Worm (Caenorhabditis elegans) whole organism, late embryonic: ENCODE results near the gene smim-14.

Source experiments
- C08G9.2 ChIP-seq: sonication (generic microtip); optimal IDR thresholded peaks from 2 replicates; lab custom pipeline; 2016; ENCODE audit warnings: mild to moderate bottlenecking, missing genetic modification characterization, moderate library complexity, missing compliant biosample characterization
- C38D4.7 ChIP-seq: fragments of 200-800 bp; sonication (Bioruptor generic); optimal IDR thresholded peaks from 2 replicates; lab custom pipeline; 2018; ENCODE audit warnings: mild to moderate bottlenecking, missing genetic modification characterization, moderate library complexity, missing compliant biosample characterization
- F13H6.1 ChIP-seq: sonication (generic microtip); optimal IDR thresholded peaks from 2 replicates; lab custom pipeline; 2016; ENCODE audit warnings: missing genetic modification characterization, missing compliant biosample characterization
- K09A11.1 ChIP-seq: sonication (generic microtip); optimal IDR thresholded peaks from 2 replicates; lab custom pipeline; 2017; ENCODE audit warnings: antibody characterized with exemption, mild to moderate bottlenecking, missing genetic modification characterization, missing compliant biosample characterization; ENCODE audit not compliant: insufficient read depth
- T23F11.4 ChIP-seq: fragments of 200-800 bp; sonication (Bioruptor generic); optimal IDR thresholded peaks from 2 replicates; lab custom pipeline; 2018; ENCODE audit warnings: mild to moderate bottlenecking, missing genetic modification characterization, missing compliant biosample characterization
- Y22D7AL.16 ChIP-seq: sonication (generic microtip); optimal IDR thresholded peaks from 2 replicates; lab custom pipeline; 2016; ENCODE audit warnings: missing genetic modification characterization, missing compliant biosample characterization
- ahr-1 ChIP-seq: sonication (generic microtip); optimal IDR thresholded peaks from 2 replicates; lab custom pipeline; 2016; ENCODE audit warnings: missing genetic modification characterization, missing compliant biosample characterization
- ceh-14 ChIP-seq: sonication (generic microtip); optimal IDR thresholded peaks from 2 replicates; lab custom pipeline; 2016; ENCODE audit warnings: missing genotype, missing genetic modification characterization, missing compliant biosample characterization
- ceh-18 ChIP-seq: sonication (generic microtip); optimal IDR thresholded peaks from 2 replicates; lab custom pipeline; 2016; ENCODE audit warnings: missing genetic modification characterization, missing compliant biosample characterization
- ceh-2 ChIP-seq: sonication (generic microtip); optimal IDR thresholded peaks from 2 replicates; lab custom pipeline; 2016; ENCODE audit warnings: missing genotype, missing genetic modification characterization, missing compliant biosample characterization
- ceh-22 ChIP-seq: sonication (generic microtip); optimal IDR thresholded peaks from 2 replicates; lab custom pipeline; 2017; ENCODE audit warnings: missing biosample characterization, missing genetic modification characterization
- ceh-30 ChIP-seq: fragments of 150-350 bp; optimal IDR thresholded peaks from 2 replicates; lab custom pipeline; 2014; ENCODE audit warnings: missing biosample characterization, missing genetic modification characterization
- ceh-31 ChIP-seq: sonication (generic microtip); optimal IDR thresholded peaks from 2 replicates; lab custom pipeline; 2016; ENCODE audit warnings: missing genetic modification characterization, missing compliant biosample characterization
- ceh-34 ChIP-seq: sonication (generic microtip); optimal IDR thresholded peaks from 2 replicates; lab custom pipeline; 2016; ENCODE audit warnings: mild to moderate bottlenecking, missing genetic modification characterization, missing compliant biosample characterization
- ceh-45 ChIP-seq: fragments of 200-800 bp; sonication (Bioruptor generic); IDR thresholded peaks from 2 replicates; pipeline ENCODE4 v1.3.6; 2022; ENCODE audit warnings: missing genetic modification reagents, missing genetic modification characterization, missing compliant biosample characterization
- ceh-48 ChIP-seq: sonication (generic microtip); optimal IDR thresholded peaks from 2 replicates; lab custom pipeline; 2016; ENCODE audit warnings: missing genetic modification characterization, inconsistent platforms, missing compliant biosample characterization
- ceh-6 ChIP-seq: fragments of 200-800 bp; sonication (Bioruptor generic); optimal IDR thresholded peaks from 2 replicates; lab custom pipeline; 2018; ENCODE audit warnings: mild to moderate bottlenecking, missing genetic modification characterization, missing compliant biosample characterization
- ceh-9 ChIP-seq: sonication (generic microtip); optimal IDR thresholded peaks from 2 replicates; lab custom pipeline; 2016; ENCODE audit warnings: mild to moderate bottlenecking, missing genetic modification characterization, inconsistent platforms, missing compliant biosample characterization
- dmd-4 ChIP-seq: sonication (generic microtip); optimal IDR thresholded peaks from 2 replicates; lab custom pipeline; 2016; ENCODE audit warnings: borderline replicate concordance, missing genetic modification characterization, missing compliant biosample characterization
- dve-1 ChIP-seq: sonication (generic microtip); optimal IDR thresholded peaks from 2 replicates; lab custom pipeline; 2017; ENCODE audit warnings: antibody characterized with exemption, mild to moderate bottlenecking, missing genetic modification characterization, missing compliant biosample characterization
- elt-2 ChIP-seq: sonication (generic microtip); optimal IDR thresholded peaks from 2 replicates; lab custom pipeline; 2016; ENCODE audit warnings: missing genetic modification reagents, missing genetic modification characterization, missing compliant biosample characterization
- elt-4 ChIP-seq: sonication (generic microtip); optimal IDR thresholded peaks from 2 replicates; lab custom pipeline; 2016; ENCODE audit warnings: missing genetic modification characterization, missing compliant biosample characterization
- ets-4 ChIP-seq: sonication (generic microtip); optimal IDR thresholded peaks from 2 replicates; lab custom pipeline; 2016; ENCODE audit warnings: missing genetic modification characterization, missing compliant biosample characterization
- eyg-1 ChIP-seq: sonication (generic microtip); optimal IDR thresholded peaks from 2 replicates; lab custom pipeline; 2016; ENCODE audit warnings: missing genotype, missing genetic modification characterization, missing compliant biosample characterization
- fkh-10 ChIP-seq: fragments of 150-350 bp; optimal IDR thresholded peaks from 2 replicates; lab custom pipeline; 2014; ENCODE audit warnings: missing biosample characterization, missing genetic modification reagents, missing genetic modification characterization
- fkh-6 ChIP-seq: sonication (generic microtip); optimal IDR thresholded peaks from 2 replicates; lab custom pipeline; 2016; ENCODE audit warnings: missing genetic modification characterization, missing compliant biosample characterization
- hlh-30 ChIP-seq: sonication (generic microtip); optimal IDR thresholded peaks from 2 replicates; lab custom pipeline; 2017; ENCODE audit warnings: antibody characterized with exemption, missing genetic modification characterization, missing compliant biosample characterization; ENCODE audit not compliant: insufficient read depth
- hlh-6 ChIP-seq: sonication (generic microtip); optimal IDR thresholded peaks from 2 replicates; lab custom pipeline; 2016; ENCODE audit warnings: missing genotype, missing genetic modification characterization, missing compliant biosample characterization
- hlh-8 ChIP-seq: sonication (generic microtip); optimal IDR thresholded peaks from 2 replicates; lab custom pipeline; 2016; ENCODE audit warnings: missing genotype, missing genetic modification characterization, missing compliant biosample characterization
- madf-2 ChIP-seq: sonication (generic microtip); optimal IDR thresholded peaks from 2 replicates; lab custom pipeline; 2017; ENCODE audit warnings: missing genetic modification characterization, missing compliant biosample characterization
- mec-3 ChIP-seq: sonication (generic microtip); optimal IDR thresholded peaks from 2 replicates; lab custom pipeline; 2016; ENCODE audit warnings: borderline replicate concordance, missing genetic modification characterization, missing compliant biosample characterization
- nfya-1 ChIP-seq: sonication (generic microtip); optimal IDR thresholded peaks from 2 replicates; lab custom pipeline; 2017; ENCODE audit warnings: missing genetic modification characterization, mild to moderate bottlenecking, missing compliant biosample characterization, antibody characterized with exemption, moderate library complexity
- nhr-11 ChIP-seq: fragments of 150-350 bp; optimal IDR thresholded peaks from 2 replicates; lab custom pipeline; 2014; ENCODE audit warnings: missing biosample characterization, missing genetic modification characterization
- npax-4 ChIP-seq: sonication (generic microtip); optimal IDR thresholded peaks from 2 replicates; lab custom pipeline; 2016; ENCODE audit warnings: missing genetic modification characterization, missing compliant biosample characterization
- odd-2 ChIP-seq: sonication (generic microtip); optimal IDR thresholded peaks from 2 replicates; lab custom pipeline; 2017; ENCODE audit warnings: antibody characterized with exemption, mild to moderate bottlenecking, missing genetic modification characterization, missing compliant biosample characterization
- pag-3 ChIP-seq: sonication (generic microtip); optimal IDR thresholded peaks from 2 replicates; lab custom pipeline; 2016; ENCODE audit warnings: missing compliant biosample characterization, missing genetic modification characterization, borderline replicate concordance
- pat-9 ChIP-seq: fragments of 200-800 bp; sonication (Bioruptor generic); optimal IDR thresholded peaks from 2 replicates; lab custom pipeline; 2018; ENCODE audit warnings: mild to moderate bottlenecking, missing genetic modification characterization, moderate library complexity, missing compliant biosample characterization
- pha-2 ChIP-seq: sonication (generic microtip); optimal IDR thresholded peaks from 2 replicates; lab custom pipeline; 2017; ENCODE audit warnings: mild to moderate bottlenecking, missing genetic modification characterization, missing compliant biosample characterization
- pha-4 ChIP-seq: fragments of 150-350 bp; optimal IDR thresholded peaks from 2 replicates; lab custom pipeline; 2018; ENCODE audit warnings: missing biosample characterization, missing genetic modification reagents, missing genetic modification characterization
- pqm-1 ChIP-seq: sonication (generic microtip); optimal IDR thresholded peaks from 2 replicates; lab custom pipeline; 2016; ENCODE audit warnings: missing genetic modification characterization, missing compliant biosample characterization
- pros-1 ChIP-seq: fragments of 150-350 bp; optimal IDR thresholded peaks from 2 replicates; lab custom pipeline; 2014; ENCODE audit warnings: missing biosample characterization, missing genetic modification reagents, missing genetic modification characterization
- sdc-2 ChIP-seq: sonication (generic microtip); optimal IDR thresholded peaks from 2 replicates; lab custom pipeline; 2016; ENCODE audit warnings: missing genotype, missing genetic modification characterization, missing compliant biosample characterization
- sox-2 ChIP-seq: fragments of 200-800 bp; sonication (Bioruptor generic); IDR thresholded peaks from 2 replicates; pipeline ENCODE4 v1.3.6; 2022; ENCODE audit warnings: missing genetic modification reagents, missing genetic modification characterization, missing compliant biosample characterization
- syd-9 ChIP-seq: sonication (generic microtip); optimal IDR thresholded peaks from 2 replicates; lab custom pipeline; 2016; ENCODE audit warnings: mild to moderate bottlenecking, missing genetic modification characterization, moderate library complexity, missing compliant biosample characterization
- ttx-3 ChIP-seq: sonication (generic microtip); optimal IDR thresholded peaks from 2 replicates; lab custom pipeline; 2016; ENCODE audit warnings: missing genetic modification reagents, missing genetic modification characterization, missing compliant biosample characterization
- unc-42 ChIP-seq: sonication (generic microtip); optimal IDR thresholded peaks from 2 replicates; lab custom pipeline; 2016; ENCODE audit warnings: missing genotype, missing genetic modification characterization, missing compliant biosample characterization
- unc-55 ChIP-seq: sonication (generic microtip); optimal IDR thresholded peaks from 2 replicates; lab custom pipeline; 2017; ENCODE audit warnings: missing biosample characterization, missing genetic modification reagents, missing genetic modification characterization
- unc-86 ChIP-seq: sonication (generic microtip); optimal IDR thresholded peaks from 2 replicates; lab custom pipeline; 2016; ENCODE audit warnings: missing genetic modification characterization, missing compliant biosample characterization
- zip-5 ChIP-seq: sonication (generic microtip); optimal IDR thresholded peaks from 2 replicates; lab custom pipeline; 2016; ENCODE audit warnings: missing genetic modification characterization, missing compliant biosample characterization
- ztf-16 ChIP-seq: sonication (generic microtip); optimal IDR thresholded peaks from 2 replicates; lab custom pipeline; 2017; ENCODE audit warnings: missing genetic modification characterization, missing compliant biosample characterization

smim-14 gene

ce11 chrIII:3499850-3500249 lies 30.3 kb upstream of the smim-14 start (continued):
- peak; percentile 92 for TF ChIP-seq T23F11.4
- peak; percentile 100 for TF ChIP-seq ceh-34 (tag; lab: Kevin White, UChicago)
- no peak for TF ChIP-seq odd-2 (tag; lab: Kevin White, UChicago)
- TF ChIP-seq fkh-6, result peak; percentile 97
- TF ChIP-seq ceh-22 (tag; lab: Kevin White, UChicago), result no peak
- peak; percentile 100 for TF ChIP-seq ceh-2 (tag; lab: Kevin White, UChicago)
- TF ChIP-seq syd-9, result peak; percentile 98
- no peak for TF ChIP-seq dve-1 (tag; lab: Kevin White, UChicago)
- peak; percentile 98 for TF ChIP-seq ttx-3
- no peak for TF ChIP-seq hlh-30 (tag; lab: Kevin White, UChicago)
- TF ChIP-seq Y22D7AL.16 (tag; lab: Kevin White, UChicago), result peak; percentile 96
- TF ChIP-seq ceh-30 (tag; lab: Kevin White, UChicago), result no peak
- peak; percentile 100 for TF ChIP-seq dmd-4 (tag; lab: Kevin White, UChicago)
- peak; percentile 100 for TF ChIP-seq C08G9.2 (tag; lab: Kevin White, UChicago)
- no peak for TF ChIP-seq unc-55 (GFP tag; lab: Kevin White, UChicago)
- peak; percentile 94 for TF ChIP-seq ceh-6
- TF ChIP-seq sdc-2 (tag; lab: Kevin White, UChicago), result peak; percentile 93
- no peak for TF ChIP-seq nhr-11 (tag; lab: Kevin White, UChicago)
- no peak for TF ChIP-seq pros-1 (tag; lab: Kevin White, UChicago)
- TF ChIP-seq mec-3, result peak; percentile 100
- peak; percentile 100 for TF ChIP-seq unc-86 (tag; lab: Kevin White, UChicago)
- TF ChIP-seq ceh-18 (tag; lab: Kevin White, UChicago), result peak; percentile 97
- TF ChIP-seq hlh-8 (tag; lab: Kevin White, UChicago), result peak; percentile 100
- TF ChIP-seq sox-2 (GFP tag; lab: Robert Waterston, UW), result peak; percentile 69
- peak; percentile 89 for TF ChIP-seq npax-4 (tag; lab: Kevin White, UChicago)
- peak; percentile 100 for TF ChIP-seq zip-5 (tag; lab: Kevin White, UChicago)
- TF ChIP-seq ets-4, result peak; percentile 100
- peak; percentile 100 for TF ChIP-seq pag-3
- TF ChIP-seq K09A11.1 (tag; lab: Kevin White, UChicago), result no peak
- peak; percentile 87 for TF ChIP-seq madf-2
- TF ChIP-seq fkh-10 (GFP tag; lab: Kevin White, UChicago), result no peak
- peak; percentile 79 for TF ChIP-seq pat-9 (tag; lab: Kevin White, UChicago)
- no peak for TF ChIP-seq ceh-9 (tag; lab: Kevin White, UChicago)
- peak; percentile 80 for TF ChIP-seq ceh-48 (tag; lab: Kevin White, UChicago)
- peak; percentile 100 for TF ChIP-seq pqm-1 (tag; lab: Kevin White, UChicago)
- no peak for TF ChIP-seq pha-4
- peak; percentile 90 for TF ChIP-seq pha-2 (tag; lab: Kevin White, UChicago)
- TF ChIP-seq unc-42 (tag; lab: Kevin White, UChicago), result peak; percentile 91
- TF ChIP-seq ceh-31 (tag; lab: Kevin White, UChicago), result peak; percentile 100
- no peak for TF ChIP-seq nfya-1 (tag; lab: Kevin White, UChicago)
- peak; percentile 99 for TF ChIP-seq hlh-6 (tag; lab: Kevin White, UChicago)
- TF ChIP-seq eyg-1, result peak; percentile 99
- TF ChIP-seq ceh-14 (tag; lab: Kevin White, UChicago), result peak; percentile 100

- TF ChIP-seq T23F11.4 (no peak), elt-4 (tag; lab: Kevin White, UChicago) (no peak), elt-2 (tag; lab: Kevin White, UChicago) (no peak), ceh-48 (tag; lab: Kevin White, UChicago) (no peak), unc-55 (GFP tag; lab: Kevin White, UChicago) (no peak), nhr-11 (tag; lab: Kevin White, UChicago) (no peak), pqm-1 (tag; lab: Kevin White, UChicago) (no peak), F13H6.1 (tag; lab: Kevin White, UChicago) (no peak), hlh-30 (tag; lab: Kevin White, UChicago) (no peak), ttx-3 (no peak), ztf-16 (tag; lab: Kevin White, UChicago) (no peak), ceh-45 (GFP tag; lab: Robert Waterston, UW) (no peak), pha-4 (no peak), C38D4.7 (GFP tag; lab: Kevin White, UChicago) (no peak), nfya-1 (tag; lab: Kevin White, UChicago) (no peak), ets-4 (no peak), ahr-1 (tag; lab: Kevin White, UChicago) (no peak), K09A11.1 (tag; lab: Kevin White, UChicago) (no peak)
These were observed 29.4 kb upstream of the smim-14 start, which contains the start of gene M01F1.9 for ce11 chrIII:3498957-3499356. TSS of gene M01F1.9 (minus strand) at chrIII:3499057.
